Fruit fly (Drosophila melanogaster) whole organism: Measurements from ENCODE around the gene CG46310.

Source experiments
- CG8478 ChIP-seq: fragments of >200 bp; optimal IDR thresholded peaks from 2 replicates; lab custom pipeline; 2018; ENCODE audit warnings: inconsistent platforms
- Dll ChIP-seq: fragments of >200 bp; optimal IDR thresholded peaks from 2 replicates; lab custom pipeline; 2017
- EcR ChIP-seq, 2 experiments: fragments of >200 bp; optimal IDR thresholded peaks; 2 replicates each; lab custom pipeline; 2017; ENCODE audit warnings: missing biosample characterization in 2 of 2, missing genetic modification characterization in 2 of 2, missing genetic modification reagents in 2 of 2
- pan ChIP-seq: fragments of >200 bp; optimal IDR thresholded peaks from 2 replicates; lab custom pipeline; 2017
- psq ChIP-seq: fragments of >200 bp; optimal IDR thresholded peaks from 2 replicates; lab custom pipeline; 2017
- usp ChIP-seq: fragments of >200 bp; optimal IDR thresholded peaks from 2 replicates; lab custom pipeline; 2017; ENCODE audit warnings: missing biosample characterization, missing genetic modification characterization, mixed read lengths

- no peak for TF ChIP-seq Dll (lab: Kevin White, UChicago)
- no peak for TF ChIP-seq psq (lab: Kevin White, UChicago)
- TF ChIP-seq pan, result no peak
- no peak for TF ChIP-seq usp (GFP tag; lab: Kevin White, UChicago)
- no peak for TF ChIP-seq EcR (GFP tag; optimal IDR thresholded peaks at IDR 0.05; lab: Kevin White, UChicago)
- TF ChIP-seq CG8478, result no peak
Observed at dm6 chr3R:23203934-23204333, 30.3 kb downstream of the CG46310 start, which contains the start of gene fzo.
